Fruit fly (Drosophila melanogaster): ENCODE data around the gene ex.

ex gene

dm6 chr2L:441927-442691 is 11.1 kb downstream of the ex start (continued):
- TF ChIP-seq Dek (tag; optimal IDR thresholded peaks at IDR 0.05) (peak; percentile 51), ase (GFP tag; IDR thresholded peaks at IDR 0.05) (peak; percentile 80; the same call in 2 of the 3 replicates), CG6175 (GFP tag; IDR thresholded peaks at IDR 0.05) (peak; percentile 11; the same call in 1 of the 3 replicates), CG1792 (GFP tag; optimal IDR thresholded peaks at IDR 0.05) (peak; percentile 46), CG10274 (GFP tag; optimal IDR thresholded peaks at IDR 0.05) (no peak), mld (GFP tag; IDR thresholded peaks at IDR 0.05; ENCODE audit: partially characterized antibody) (no peak), CG13775 (GFP tag; optimal IDR thresholded peaks at IDR 0.05) (peak; percentile 59), Chrac-16 (GFP tag; optimal IDR thresholded peaks at IDR 0.05) (peak; percentile 84), unpg (GFP tag; optimal IDR thresholded peaks at IDR 0.05) (no peak), B-H2 (GFP tag; optimal IDR thresholded peaks at IDR 0.05) (no peak), Optix (GFP tag; IDR thresholded peaks at IDR 0.05) (peak; percentile 92), CG8359 (GFP tag; optimal IDR thresholded peaks at IDR 0.05; ENCODE audit: borderline replicate concordance) (peak; percentile 56), CG12391 (tag; optimal IDR thresholded peaks at IDR 0.05) (peak; percentile 87), mirr (GFP tag; optimal IDR thresholded peaks at IDR 0.05) (no peak), Ada2b (GFP tag; IDR thresholded peaks at IDR 0.05) (peak; percentile 49), CG1024 (GFP tag; IDR thresholded peaks at IDR 0.05) (peak; percentile 84), Spps (tag; optimal IDR thresholded peaks at IDR 0.05) (peak; percentile 81), onecut (GFP tag; IDR thresholded peaks at IDR 0.05) (peak; percentile 80), CG6813 (GFP tag; optimal IDR thresholded peaks at IDR 0.05) (peak; percentile 80), CG10565 (GFP tag; optimal IDR thresholded peaks at IDR 0.05) (peak; percentile 25), so (GFP tag; IDR thresholded peaks at IDR 0.05) (peak; percentile 75; the same call in 2 of the 3 replicates), CG5953 (GFP tag; IDR thresholded peaks at IDR 0.05) (peak; percentile 92), CG15479 (GFP tag; optimal IDR thresholded peaks at IDR 0.05) (peak; percentile 63), kay (GFP tag; optimal IDR thresholded peaks at IDR 0.05) (peak; percentile 59), CG2678 (tag; optimal IDR thresholded peaks at IDR 0.05) (no peak), Xbp1 (GFP tag; optimal IDR thresholded peaks at IDR 0.05) (peak; percentile 86), slou (GFP tag; optimal IDR thresholded peaks at IDR 0.05) (peak; percentile 2), unc-4 (GFP tag; IDR thresholded peaks at IDR 0.05; ENCODE audit: partially characterized antibody) (no peak), CG17829 (tag; optimal IDR thresholded peaks at IDR 0.05) (peak; percentile 91), br (optimal IDR thresholded peaks at IDR 0.05) (no peak), CG6654 (GFP tag; optimal IDR thresholded peaks at IDR 0.05) (peak; percentile 42), CG16863 (GFP tag; optimal IDR thresholded peaks at IDR 0.05) (peak; percentile 86), MTF-1 (GFP tag; optimal IDR thresholded peaks at IDR 0.05; ENCODE audit: borderline replicate concordance) (peak; percentile 75), CG16779 (GFP tag; IDR thresholded peaks at IDR 0.05) (0 out of 2 replicates have a peak, but pooled peaks have one; percentile 39), Oaz (GFP tag; IDR thresholded peaks at IDR 0.05) (peak; percentile 61), Fer1 (GFP tag; optimal IDR thresholded peaks at IDR 0.05) (no peak), Sry-β (GFP tag; optimal IDR thresholded peaks at IDR 0.05) (peak; percentile 31), CG2875 (GFP tag; optimal IDR thresholded peaks at IDR 0.05) (peak; percentile 77), sob (GFP tag; IDR thresholded peaks at IDR 0.05) (peak; percentile 56; the same call in 1 of the 2 replicates), CG17385 (GFP tag; optimal IDR thresholded peaks at IDR 0.05) (peak; percentile 75), CG10654 (GFP tag; optimal IDR thresholded peaks at IDR 0.05) (peak; percentile 85), crp (GFP tag; optimal IDR thresholded peaks at IDR 0.05) (peak in 1 of 2 experiments; percentile 28), Dip2 (GFP tag; IDR thresholded peaks at IDR 0.05) (no peak; the same call in 1 of the 2 replicates), CG14441 (GFP tag; IDR thresholded peaks at IDR 0.05) (peak; percentile 79), CG3847 (GFP tag; IDR thresholded peaks at IDR 0.05) (0 out of 2 replicates have a peak, but pooled peaks have one; percentile 21), CHES-1-like (GFP tag; optimal IDR thresholded peaks at IDR 0.05) (peak; percentile 78), wek (GFP tag; optimal IDR thresholded peaks at IDR 0.05) (peak; percentile 66), CG11696 (GFP tag; IDR thresholded peaks at IDR 0.05) (peak; percentile 51; the same call in 1 of the 2 replicates), da (GFP tag; optimal IDR thresholded peaks at IDR 0.05) (no peak)
